Worm (Caenorhabditis elegans): Measurements from ENCODE around the gene F52E1.2.

DNA sequence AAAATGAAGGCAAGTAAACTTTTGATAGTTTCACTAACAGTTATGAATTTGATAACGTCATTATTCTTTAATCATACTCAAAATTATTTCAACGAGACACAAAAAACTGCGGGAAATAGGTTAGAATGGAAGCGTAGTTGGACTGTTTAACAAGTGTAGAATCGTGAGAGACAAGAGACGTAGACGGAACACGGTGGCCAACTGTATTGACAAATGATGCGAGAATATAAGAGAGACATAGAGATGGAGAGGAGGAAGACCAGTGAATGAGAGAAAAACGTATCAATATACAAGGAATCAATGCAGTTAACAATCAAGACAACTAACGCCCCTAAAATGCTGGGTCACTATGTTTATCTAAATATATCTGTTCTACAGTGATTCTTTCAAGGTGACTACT, 35.2 kb downstream of the F52E1.2 start:
- TF ChIP-seq F49E8.2 (tag; optimal IDR thresholded peaks at IDR 0.05; ENCODE audit: insufficient read depth) (no peak), tlf-1 (GFP tag; optimal IDR thresholded peaks at IDR 0.05) (no peak), him-1 (tag; optimal IDR thresholded peaks at IDR 0.05) (no peak), Y53G8AR.9 (GFP tag; conservative IDR thresholded peaks at IDR 0.05) (no peak), zfh-2 (GFP tag; conservative IDR thresholded peaks at IDR 0.05) (no peak), F23B12.7 (tag; optimal IDR thresholded peaks at IDR 0.05; ENCODE audit: insufficient read depth) (no peak), sdz-38 (tag; optimal IDR thresholded peaks at IDR 0.05) (no peak), ztf-26 (tag; optimal IDR thresholded peaks at IDR 0.05) (no peak), K11D2.4 (GFP tag; IDR thresholded peaks at IDR 0.05) (no peak), ceh-100 (GFP tag; IDR thresholded peaks at IDR 0.05) (no peak)
